Worm (Caenorhabditis elegans): Measurements from ENCODE around the gene col-77.

DNA sequence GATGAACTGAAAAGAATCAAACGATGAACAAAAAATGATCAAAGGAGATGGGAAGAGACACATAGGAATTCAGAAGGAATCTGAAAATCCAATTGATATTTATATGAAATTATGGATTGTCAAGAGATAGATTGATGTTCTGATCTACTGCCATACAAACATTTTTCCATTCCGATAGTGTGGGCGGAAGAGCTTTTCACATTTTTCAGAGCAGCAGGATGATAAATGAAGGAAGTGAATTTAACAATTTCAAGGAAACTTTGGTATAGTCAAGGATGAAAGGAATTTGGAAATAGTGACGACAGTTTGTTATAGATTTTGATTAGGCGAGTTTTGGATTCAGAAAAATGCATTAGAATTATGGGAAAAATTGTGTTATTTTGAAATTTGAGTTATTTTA, 46.1 kb upstream of the col-77 start, which contains the start of gene ubc-24:
- TF ChIP-seq ama-1 (optimal IDR thresholded peaks at IDR 0.05) (no peak), aly-1 (tag; optimal IDR thresholded peaks at IDR 0.05) (no peak)

Measured in whole organism, early embryonic.